Worm (Caenorhabditis elegans): ENCODE results near the gene rps-18.

Gene rps-18

ce11 chrIV:14795918-14796488, 29.5 kb upstream of the rps-18 start, which contains the start of gene coq-3 (continued):
- TF ChIP-seq bed-2 (GFP tag; IDR thresholded peaks at IDR 0.05) (no peak), egrh-3 (GFP tag; IDR thresholded peaks at IDR 0.05) (no peak), ztf-25 (GFP tag; IDR thresholded peaks at IDR 0.05) (no peak), nhr-27 (tag; optimal IDR thresholded peaks at IDR 0.05) (peak; percentile 47), ZK185.1 (tag; optimal IDR thresholded peaks at IDR 0.05; ENCODE audit: poor library complexity, severe bottlenecking) (no peak)

DNA sequence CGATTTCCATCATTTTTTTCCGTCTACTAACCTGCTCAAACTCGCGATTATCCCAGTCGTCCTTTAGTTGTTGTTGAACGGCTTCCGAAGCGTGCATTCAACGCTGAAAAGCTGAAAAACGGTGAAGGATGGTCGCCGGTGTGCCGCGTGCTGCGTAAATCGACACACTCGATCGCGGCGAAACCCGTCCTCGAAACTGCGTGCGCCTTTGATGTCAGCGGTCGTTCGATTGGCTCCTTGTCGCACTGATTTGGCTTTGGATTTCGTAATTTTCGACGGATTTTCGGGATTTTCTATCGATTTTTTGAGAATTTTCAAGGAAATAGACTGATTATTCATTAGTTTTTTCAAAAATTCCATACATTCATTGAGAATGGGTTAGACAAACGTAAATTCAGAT, 28.1 kb upstream of the rps-18 start, which contains the start of the genes Y57G11C.1147 and nuo-3:
Gene Y57G11C.1147 (minus strand): TSS at position 161 of the 400 bp plus-strand sequence.
Gene nuo-3 (minus strand): TSS at position 191 of the 400 bp plus-strand sequence.
- no peak for TF ChIP-seq ceh-79 (tag; optimal IDR thresholded peaks at IDR 0.05)
- TF ChIP-seq hlh-26 (GFP tag; conservative IDR thresholded peaks at IDR 0.05): no peak
- TF ChIP-seq egrh-3 (GFP tag; IDR thresholded peaks at IDR 0.05): 0 out of 2 replicates have a peak, but pooled peaks have one; percentile 39
- TF ChIP-seq mcd-1 (GFP tag; IDR thresholded peaks at IDR 0.05): 0 out of 2 replicates have a peak, but pooled peaks have one; percentile 14
- TF ChIP-seq F39B2.1 (GFP tag; IDR thresholded peaks at IDR 0.05): no peak
- peak; percentile 73 for TF ChIP-seq F33H1.4 (GFP tag; IDR thresholded peaks at IDR 0.05)
- TF ChIP-seq ztf-18 (tag; optimal IDR thresholded peaks at IDR 0.05): peak; percentile 8
- TF ChIP-seq cebp-1 (GFP tag; IDR thresholded peaks at IDR 0.05): 0 out of 2 replicates have a peak, but pooled peaks have one; percentile 10
- peak; percentile 65 for TF ChIP-seq cebp-1 (tag; optimal IDR thresholded peaks at IDR 0.05)
- TF ChIP-seq him-1 (tag; optimal IDR thresholded peaks at IDR 0.05): no peak
- TF ChIP-seq attf-5 (GFP tag; optimal IDR thresholded peaks at IDR 0.05): peak; percentile 19
- no peak for TF ChIP-seq ceh-91 (GFP tag; IDR thresholded peaks at IDR 0.05)
- TF ChIP-seq hlh-12 (tag; optimal IDR thresholded peaks at IDR 0.05): no peak
- no peak for TF ChIP-seq Y95B8A.8 (GFP tag; IDR thresholded peaks at IDR 0.05)
- TF ChIP-seq sdz-38 (tag; optimal IDR thresholded peaks at IDR 0.05): no peak
- peak; percentile 79 for TF ChIP-seq zfh-2 (GFP tag; conservative IDR thresholded peaks at IDR 0.05)
- TF ChIP-seq nfya-1 (tag; optimal IDR thresholded peaks at IDR 0.05; ENCODE audit: borderline replicate concordance, insufficient read depth): no peak
- TF ChIP-seq Y67H2A.10 (GFP tag; conservative IDR thresholded peaks at IDR 0.05): no peak
- no peak for TF ChIP-seq snpc-4 (GFP tag; optimal IDR thresholded peaks at IDR 0.05)
- TF ChIP-seq snpc-4 (tag; optimal IDR thresholded peaks at IDR 0.05): peak in 3 of 4 experiments; percentile 33 to 67 (median 46)

DNA sequence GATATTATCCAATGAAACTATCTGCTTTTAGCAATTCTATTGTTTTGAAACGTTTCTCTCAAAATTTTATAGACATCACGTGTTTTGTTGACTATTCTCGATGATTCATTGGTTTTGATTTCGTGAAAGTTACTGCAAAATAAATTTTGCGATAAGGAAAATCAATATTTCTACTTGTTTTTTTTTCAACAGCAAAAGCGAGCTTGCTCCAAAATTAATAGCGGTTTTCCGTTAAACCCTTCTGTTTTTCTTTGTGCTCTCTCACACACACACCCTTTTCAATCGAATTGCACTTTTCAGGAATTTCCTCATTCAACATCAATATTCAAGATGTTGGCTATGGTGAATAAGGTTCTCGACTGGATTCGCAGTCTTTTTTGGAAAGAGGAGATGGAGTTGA, 27.6 kb upstream of the rps-18 start, which contains the start of gene arl-8:
Gene arl-8 (plus strand): TSS at position 301 of the 400 bp plus-strand sequence.
- no peak for TF ChIP-seq hsf-1 (GFP tag; IDR thresholded peaks at IDR 0.05)
- no peak for TF ChIP-seq ceh-27 (GFP tag; optimal IDR thresholded peaks at IDR 0.05)

- TF ChIP-seq F33H1.4 (GFP tag; IDR thresholded peaks at IDR 0.05) (0 out of 2 replicates have a peak, but pooled peaks have one; percentile 5), attf-6 (GFP tag; IDR thresholded peaks at IDR 0.05) (peak; percentile 88), F39B2.1 (GFP tag; IDR thresholded peaks at IDR 0.05) (no peak), dox-1 (GFP tag; IDR thresholded peaks at IDR 0.05) (no peak), atf-7 (tag; optimal IDR thresholded peaks at IDR 0.05) (peak; percentile 23), Y53G8AR.9 (GFP tag; conservative IDR thresholded peaks at IDR 0.05) (0 out of 2 replicates have a peak, but pooled peaks have one; percentile 30), snpc-1.1 (tag; optimal IDR thresholded peaks at IDR 0.05; ENCODE audit: insufficient read depth) (no peak), mcd-1 (GFP tag; IDR thresholded peaks at IDR 0.05) (0 out of 2 replicates have a peak, but pooled peaks have one; percentile 15), hrde-1 (tag; optimal IDR thresholded peaks at IDR 0.05; ENCODE audit: borderline replicate concordance) (peak; percentile 55), zim-3 (tag; optimal IDR thresholded peaks at IDR 0.05) (no peak), hsf-1 (GFP tag; IDR thresholded peaks at IDR 0.05) (0 out of 2 replicates have a peak, but pooled peaks have one; percentile 41), ceh-40 (GFP tag; IDR thresholded peaks at IDR 0.05) (no peak), snpc-4 (GFP tag; optimal IDR thresholded peaks at IDR 0.05) (no peak), snpc-4 (tag; optimal IDR thresholded peaks at IDR 0.05) (peak in 1 of 4 experiments; percentile 85), nhr-90 (tag; optimal IDR thresholded peaks at IDR 0.05) (no peak), B0035.1 (tag; optimal IDR thresholded peaks at IDR 0.05) (no peak), cebp-2 (GFP tag; IDR thresholded peaks at IDR 0.05) (no peak), hlh-12 (tag; optimal IDR thresholded peaks at IDR 0.05) (no peak), tbx-9 (tag; optimal IDR thresholded peaks at IDR 0.05; ENCODE audit: borderline replicate concordance) (no peak), rcor-1 (GFP tag; IDR thresholded peaks at IDR 0.05) (no peak), ekl-4 (GFP tag; IDR thresholded peaks at IDR 0.05) (0 out of 2 replicates have a peak, but pooled peaks have one; percentile 26), ceh-100 (GFP tag; IDR thresholded peaks at IDR 0.05) (no peak), egrh-3 (GFP tag; IDR thresholded peaks at IDR 0.05) (no peak)
Measured at ce11 chrIV:14799186-14799585, 26.3 kb upstream of the rps-18 start, which contains the start of gene Y57G11C.14. Gene Y57G11C.14 (plus strand): TSS chrIV:14799311.

Data from whole organism, young adult.